Fruit fly (Drosophila melanogaster): ENCODE results near the gene CG31522.

DNA sequence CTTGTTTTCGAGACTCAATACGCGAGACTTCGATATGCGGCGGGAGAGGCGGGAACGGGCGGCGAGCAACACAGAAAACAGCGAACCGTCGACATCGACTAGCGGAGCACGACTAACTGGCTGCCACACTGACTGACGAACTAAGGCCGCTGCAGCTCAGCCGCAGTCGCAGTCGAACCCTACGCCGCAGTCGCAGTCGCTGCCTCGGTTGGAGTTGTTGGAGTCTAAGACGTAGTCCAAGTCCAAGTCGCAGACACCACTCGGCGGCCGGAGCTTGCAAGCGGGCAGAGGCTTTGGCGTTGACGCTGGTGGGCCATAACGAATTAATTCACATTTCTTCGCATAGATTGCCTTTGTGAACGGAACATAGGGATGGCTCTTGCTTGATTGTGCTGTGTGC lies 12.0 kb downstream of the CG31522 start:
- no peak for TF ChIP-seq Jra (GFP tag; optimal IDR thresholded peaks at IDR 0.05)
- no peak for TF ChIP-seq br (GFP tag; optimal IDR thresholded peaks at IDR 0.05)
- no peak for TF ChIP-seq lola (GFP tag; optimal IDR thresholded peaks at IDR 0.05)
- TF ChIP-seq foxo (GFP tag; optimal IDR thresholded peaks at IDR 0.05) = no peak
- no peak for TF ChIP-seq dl (GFP tag; optimal IDR thresholded peaks at IDR 0.05; ENCODE audit: insufficient read depth in 1 of 2, partially characterized antibody in 2 of 2)
- TF ChIP-seq psq (GFP tag; optimal IDR thresholded peaks at IDR 0.05) = no peak
- no peak for TF ChIP-seq sage (GFP tag; optimal IDR thresholded peaks at IDR 0.05)
- TF ChIP-seq OdsH (GFP tag; optimal IDR thresholded peaks at IDR 0.05) = no peak
- no peak for TF ChIP-seq Myc (optimal IDR thresholded peaks at IDR 0.05)
- TF ChIP-seq pan (optimal IDR thresholded peaks at IDR 0.05) = no peak
